Fruit fly (Drosophila melanogaster) whole organism, prepupa: Measurements from ENCODE around the gene Bub1.
A peak's percentile ranks its signal among the peaks of the same experiment; 100 is the strongest.

Experiments
- CG10669 ChIP-seq: fragments of 200-800 bp; sonication (Bioruptor generic); optimal IDR thresholded peaks from 3 replicates; lab custom pipeline; 2018; ENCODE audit warnings: missing biosample characterization, mild to moderate bottlenecking, missing genetic modification characterization, moderate library complexity
- CG11294 ChIP-seq: fragments of 200-800 bp; sonication (Bioruptor generic); IDR thresholded peaks from 2 replicates; pipeline ENCODE4 v1.3.6; 2022; ENCODE audit warnings: missing biosample characterization, missing genetic modification characterization
- CG11762 ChIP-seq: fragments of 200-800 bp; sonication (Bioruptor generic); optimal IDR thresholded peaks from 3 replicates; lab custom pipeline; 2016; ENCODE audit warnings: missing biosample characterization, missing genetic modification characterization; ENCODE audit not compliant: insufficient read depth
- CG15336 ChIP-seq: fragments of 200-800 bp; sonication (Bioruptor generic); IDR thresholded peaks from 2 replicates; pipeline ENCODE4 v1.3.6; 2022; ENCODE audit warnings: missing biosample characterization, missing genetic modification characterization
- CG16779 ChIP-seq: fragments of 200-800 bp; sonication (Bioruptor generic); optimal IDR thresholded peaks from 3 replicates; lab custom pipeline; 2017; ENCODE audit warnings: missing biosample characterization, mild to moderate bottlenecking, missing genetic modification characterization
- CG31627 ChIP-seq: fragments of 200-800 bp; sonication (Bioruptor generic); optimal IDR thresholded peaks from 3 replicates; lab custom pipeline; 2016; ENCODE audit warnings: missing biosample characterization, missing genetic modification characterization
- CG32006 ChIP-seq: fragments of 200-800 bp; sonication (Bioruptor generic); optimal IDR thresholded peaks from 3 replicates; lab custom pipeline; 2017; ENCODE audit warnings: missing biosample characterization, mild to moderate bottlenecking, missing genetic modification characterization
- CG34406 ChIP-seq: fragments of 200-800 bp; sonication (Bioruptor generic); optimal IDR thresholded peaks from 3 replicates; lab custom pipeline; 2016; ENCODE audit warnings: missing biosample characterization, missing genetic modification characterization
- CG6276 ChIP-seq: fragments of 200-800 bp; sonication (Bioruptor generic); optimal IDR thresholded peaks from 2 replicates; lab custom pipeline; 2017; ENCODE audit warnings: missing biosample characterization, mild to moderate bottlenecking, missing genetic modification characterization
- CG6792 ChIP-seq: fragments of 200-800 bp; sonication (Bioruptor generic); optimal IDR thresholded peaks from 3 replicates; lab custom pipeline; 2016; ENCODE audit warnings: missing biosample characterization, missing genetic modification characterization
- CG6808 ChIP-seq: fragments of 200-800 bp; sonication (Bioruptor generic); optimal IDR thresholded peaks from 3 replicates; lab custom pipeline; 2017; ENCODE audit warnings: missing biosample characterization, missing genetic modification characterization, mild to moderate bottlenecking, moderate library complexity, missing genetic modification reagents
- CG6854 ChIP-seq: fragments of 200-800 bp; sonication (Bioruptor generic); optimal IDR thresholded peaks from 2 replicates; lab custom pipeline; 2017; ENCODE audit warnings: missing biosample characterization, mild to moderate bottlenecking, missing genetic modification characterization
- CG8119 ChIP-seq: fragments of 200-800 bp; sonication (Bioruptor generic); IDR thresholded peaks from 3 replicates; pipeline ENCODE4 v1.3.6; 2022; ENCODE audit warnings: missing biosample characterization, missing genetic modification characterization
- CG8632 ChIP-seq: fragments of 200-800 bp; sonication (Bioruptor generic); optimal IDR thresholded peaks from 3 replicates; lab custom pipeline; 2016; ENCODE audit warnings: missing biosample characterization, missing genetic modification characterization
- Eip75B ChIP-seq: fragments of 200-800 bp; sonication (Bioruptor generic); optimal IDR thresholded peaks from 3 replicates; lab custom pipeline; 2016; ENCODE audit warnings: missing biosample characterization, missing genetic modification characterization
- Eip78C ChIP-seq: fragments of 200-800 bp; sonication (Bioruptor generic); peaks from one replicate; lab custom pipeline; 2016; ENCODE audit warnings: missing biosample characterization, missing genetic modification characterization
- Ets21C ChIP-seq: fragments of 200-800 bp; sonication (Bioruptor generic); optimal IDR thresholded peaks from 3 replicates; lab custom pipeline; 2016; ENCODE audit warnings: missing biosample characterization, missing genetic modification characterization
- Ets96B ChIP-seq: fragments of 200-800 bp; optimal IDR thresholded peaks from 2 replicates; lab custom pipeline; 2019; ENCODE audit warnings: missing biosample characterization, mild to moderate bottlenecking, missing genetic modification characterization, moderate library complexity
- Hr38 ChIP-seq: sonication (Bioruptor generic); optimal IDR thresholded peaks from 2 replicates; lab custom pipeline; 2016; ENCODE audit warnings: missing biosample characterization, missing genetic modification characterization
- Lpt ChIP-seq: fragments of 200-800 bp; sonication (Bioruptor generic); optimal IDR thresholded peaks from 3 replicates; lab custom pipeline; 2016; ENCODE audit warnings: missing biosample characterization, missing genetic modification characterization
- Met ChIP-seq: fragments of 200-800 bp; sonication (Bioruptor generic); optimal IDR thresholded peaks from 3 replicates; lab custom pipeline; 2016; ENCODE audit warnings: missing biosample characterization, missing genetic modification characterization
- OdsH ChIP-seq: fragments of 200-800 bp; sonication (Bioruptor generic); optimal IDR thresholded peaks from 3 replicates; lab custom pipeline; 2016; ENCODE audit warnings: missing biosample characterization, missing genetic modification characterization
- Smox ChIP-seq: fragments of 200-800 bp; sonication (Bioruptor generic); optimal IDR thresholded peaks from 3 replicates; lab custom pipeline; 2016; ENCODE audit warnings: missing biosample characterization, missing genetic modification characterization
- Sox14 ChIP-seq: fragments of 200-800 bp; sonication (Bioruptor generic); optimal IDR thresholded peaks from 3 replicates; lab custom pipeline; 2016; ENCODE audit warnings: missing biosample characterization, missing genetic modification characterization
- acj6 ChIP-seq: fragments of 200-800 bp; sonication (Bioruptor generic); optimal IDR thresholded peaks from 3 replicates; lab custom pipeline; 2016; ENCODE audit warnings: missing biosample characterization, missing genetic modification characterization
- cyc ChIP-seq: fragments of 200-800 bp; sonication (Bioruptor generic); optimal IDR thresholded peaks from 3 replicates; lab custom pipeline; 2016; ENCODE audit warnings: missing biosample characterization, missing genetic modification characterization
- dac ChIP-seq: fragments of 200-800 bp; sonication (Bioruptor generic); optimal IDR thresholded peaks from 2 replicates; lab custom pipeline; 2017; ENCODE audit warnings: missing biosample characterization, mild to moderate bottlenecking, missing genetic modification characterization
- dsx ChIP-seq: fragments of 200-800 bp; optimal IDR thresholded peaks from 3 replicates; lab custom pipeline; 2019; ENCODE audit warnings: missing biosample characterization, mild to moderate bottlenecking, missing genetic modification characterization, moderate library complexity; ENCODE audit not compliant: poor library complexity, severe bottlenecking
- eg ChIP-seq: fragments of 200-800 bp; sonication (Bioruptor generic); IDR thresholded peaks from 3 replicates; pipeline ENCODE4 v1.3.6; 2022; ENCODE audit warnings: missing biosample characterization, missing genetic modification characterization
- net ChIP-seq: fragments of 200-800 bp; sonication (Bioruptor generic); optimal IDR thresholded peaks from 3 replicates; lab custom pipeline; 2016; ENCODE audit warnings: missing biosample characterization, missing genetic modification characterization
- pdm3 ChIP-seq: fragments of 200-800 bp; sonication (Bioruptor generic); optimal IDR thresholded peaks from 3 replicates; lab custom pipeline; 2016; ENCODE audit warnings: missing biosample characterization, missing genetic modification characterization
- salr ChIP-seq, 2 experiments: fragments of 200-800 bp; sonication (Bioruptor generic); optimal IDR thresholded peaks; 3 replicates each; lab custom pipeline; 2016 to 2018; ENCODE audit warnings: missing biosample characterization in 2 of 2, missing genetic modification characterization in 2 of 2, mild to moderate bottlenecking in 1 of 2
- svp ChIP-seq: fragments of 200-800 bp; sonication (Bioruptor generic); peaks from one replicate; lab custom pipeline; 2016; ENCODE audit warnings: missing biosample characterization, missing genetic modification characterization
- vri ChIP-seq: fragments of 200-800 bp; sonication (Bioruptor generic); optimal IDR thresholded peaks from 3 replicates; lab custom pipeline; 2016; ENCODE audit warnings: missing biosample characterization, mild to moderate bottlenecking, missing genetic modification characterization

Gene Bub1

DNA sequence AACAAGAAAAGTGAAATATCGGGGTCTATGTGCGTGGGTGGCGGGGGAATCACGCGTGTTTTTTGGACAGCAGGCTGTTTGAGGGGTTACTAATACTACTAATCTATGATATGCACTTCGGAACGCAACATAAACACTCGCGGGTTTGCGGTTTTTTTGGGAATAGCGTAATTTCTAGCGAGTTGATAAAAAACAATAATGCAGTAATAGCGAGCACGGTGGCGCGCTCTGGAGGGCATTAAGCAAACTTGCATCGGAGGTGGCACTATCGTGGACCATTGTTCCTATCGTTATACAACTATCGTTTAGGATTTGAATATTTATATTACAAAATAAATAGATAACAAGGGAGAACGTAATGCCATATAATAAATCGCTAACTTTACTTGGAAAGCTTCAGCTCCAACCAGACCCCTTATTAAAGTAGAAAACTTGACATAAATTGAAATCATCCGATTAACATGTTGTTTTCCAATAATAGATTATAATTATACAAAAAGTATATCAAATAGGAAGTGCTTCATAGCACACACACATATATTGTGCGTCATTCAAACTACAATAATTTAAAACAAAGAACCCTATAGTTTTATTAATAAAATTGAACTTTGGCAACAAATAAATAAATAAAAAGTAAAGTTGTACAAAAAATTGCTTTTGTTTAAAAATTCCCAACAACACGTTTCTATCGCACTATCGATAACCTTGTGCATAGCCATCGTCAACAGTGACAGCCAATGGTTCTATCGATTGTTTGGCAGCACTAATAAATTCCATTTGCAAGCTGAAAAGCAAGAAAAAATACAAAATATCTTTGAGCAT, at the start of gene Bub1, which contains the start of gene Nin (continued):
- TF ChIP-seq CG16779 (tag; lab: Kevin White, UChicago) (no peak), Ets96B (tag; lab: Kevin White, UChicago) (no peak), Lpt (no peak), CG11294 (no peak), Eip78C (GFP tag; lab: Kevin White, UChicago) (peak; percentile 80), dac (no peak), CG32006 (GFP tag; lab: Kevin White, UChicago) (no peak), CG6276 (GFP tag; lab: Kevin White, UChicago) (no peak), CG15336 (GFP tag; lab: Robert Waterston, UW) (no peak)

DNA sequence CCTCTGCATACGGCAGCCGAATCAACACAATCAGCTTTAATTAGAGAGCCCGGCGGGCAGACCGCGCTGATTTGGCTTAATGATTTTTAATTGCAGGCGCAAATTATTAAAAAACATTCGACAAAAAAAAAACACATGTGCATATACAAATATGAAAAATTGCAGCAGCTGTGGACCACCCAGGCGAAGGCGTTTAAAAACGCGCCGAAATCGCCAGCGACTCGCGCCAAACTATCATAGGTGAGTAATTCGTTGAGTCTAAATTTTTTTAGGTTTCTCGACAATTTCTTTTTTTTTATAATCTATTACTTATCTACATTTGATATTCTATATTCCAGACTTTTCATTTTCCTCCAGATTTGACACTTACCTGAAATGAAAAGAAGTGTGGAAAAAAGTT, 49.4 kb upstream of the Bub1 start:
- TF ChIP-seq CG10669 (GFP tag; lab: Kevin White, UChicago) (no peak), CG8119 (GFP tag; lab: Robert Waterston, UW) (no peak), CG8632 (GFP tag; lab: Kevin White, UChicago) (no peak), dac (no peak), cyc (GFP tag; lab: Kevin White, UChicago) (no peak), Eip75B (GFP tag; lab: Kevin White, UChicago) (no peak)

DNA sequence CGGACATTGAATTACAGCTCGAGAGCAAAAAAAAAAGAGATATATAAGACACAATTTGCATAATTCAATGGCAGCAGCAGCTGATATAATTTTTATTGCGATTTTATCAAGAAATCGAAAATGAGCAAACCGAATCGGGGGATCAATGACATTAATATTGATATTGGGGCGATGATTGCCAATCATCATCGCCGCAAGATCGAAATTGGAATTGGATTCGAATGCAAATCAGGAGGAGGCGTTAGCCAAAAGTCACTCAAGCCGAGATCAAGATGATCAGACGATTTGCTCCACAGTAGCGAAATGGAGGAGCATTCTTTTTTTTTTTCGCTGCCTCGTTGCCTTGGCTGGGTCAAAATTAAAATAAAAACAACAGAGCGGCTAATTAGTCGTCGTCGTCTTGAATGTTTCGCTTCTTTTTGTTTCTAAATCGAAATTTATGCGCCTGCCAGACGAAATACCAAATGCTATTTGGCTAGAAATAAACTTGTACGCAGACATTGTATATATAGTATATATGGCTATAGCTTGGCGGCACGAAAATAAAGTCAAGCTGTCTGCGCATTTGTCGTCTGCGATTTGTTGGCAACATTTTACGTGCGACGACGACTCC, 48.8 kb upstream of the Bub1 start:
- TF ChIP-seq Met (GFP tag; lab: Kevin White, UChicago): no peak
- TF ChIP-seq CG8632 (GFP tag; lab: Kevin White, UChicago): no peak
- TF ChIP-seq net (GFP tag; lab: Kevin White, UChicago): no peak
- TF ChIP-seq CG6854: no peak
- TF ChIP-seq vri (GFP tag; lab: Kevin White, UChicago): peak; percentile 44
- no peak for TF ChIP-seq Smox
- no peak for TF ChIP-seq CG11762
- 0 out of 2 replicates have a peak, but pooled peaks have one; percentile 7 for TF ChIP-seq CG15336 (GFP tag; lab: Robert Waterston, UW)
- peak; percentile 67 for TF ChIP-seq svp (GFP tag; lab: Kevin White, UChicago)
- TF ChIP-seq Eip75B (GFP tag; lab: Kevin White, UChicago): no peak
- no peak for TF ChIP-seq CG11294
- no peak for TF ChIP-seq cyc (GFP tag; lab: Kevin White, UChicago)
- TF ChIP-seq dsx (GFP tag; lab: Kevin White, UChicago): no peak
- TF ChIP-seq pdm3: no peak

DNA sequence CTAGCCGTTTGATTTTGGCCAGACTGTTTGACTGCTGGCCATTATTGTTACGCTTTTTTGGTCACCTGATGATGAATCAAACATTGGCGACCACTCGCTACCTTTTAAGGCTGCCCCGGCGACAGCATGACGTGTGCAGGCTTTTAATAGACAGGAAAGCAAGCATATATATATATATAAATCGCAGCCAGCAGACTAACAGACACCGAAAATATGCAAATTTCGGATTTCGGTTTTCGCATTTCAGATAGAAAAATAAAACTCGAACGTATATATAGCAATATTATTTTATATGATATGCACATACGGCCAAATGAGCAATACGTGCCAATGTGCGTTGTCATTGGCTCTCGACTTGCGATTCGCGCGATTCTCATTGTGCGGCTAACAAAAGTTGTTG, 47.9 kb upstream of the Bub1 start:
- TF ChIP-seq OdsH (GFP tag; lab: Kevin White, UChicago) (no peak), CG31627 (GFP tag; lab: Kevin White, UChicago) (no peak), Eip78C (GFP tag; lab: Kevin White, UChicago) (no peak), CG32006 (GFP tag; lab: Kevin White, UChicago) (no peak), Sox14 (GFP tag; lab: Kevin White, UChicago) (no peak), CG34406 (no peak), salr (GFP tag; optimal IDR thresholded peaks at IDR 0.05; lab: Kevin White, UChicago) (no peak), acj6 (GFP tag; lab: Kevin White, UChicago) (no peak), CG6792 (GFP tag; lab: Kevin White, UChicago) (no peak), CG8119 (GFP tag; lab: Robert Waterston, UW) (no peak), pdm3 (no peak), eg (GFP tag; lab: Robert Waterston, UW) (no peak), CG6808 (GFP tag; lab: Kevin White, UChicago) (no peak), Hr38 (no peak), Ets21C (GFP tag; lab: Kevin White, UChicago) (no peak)
